Worm (Caenorhabditis elegans): ENCODE data around the gene lbp-1.
A peak's percentile ranks its signal among the peaks of the same experiment; 100 is the strongest.

lbp-1 gene

DNA sequence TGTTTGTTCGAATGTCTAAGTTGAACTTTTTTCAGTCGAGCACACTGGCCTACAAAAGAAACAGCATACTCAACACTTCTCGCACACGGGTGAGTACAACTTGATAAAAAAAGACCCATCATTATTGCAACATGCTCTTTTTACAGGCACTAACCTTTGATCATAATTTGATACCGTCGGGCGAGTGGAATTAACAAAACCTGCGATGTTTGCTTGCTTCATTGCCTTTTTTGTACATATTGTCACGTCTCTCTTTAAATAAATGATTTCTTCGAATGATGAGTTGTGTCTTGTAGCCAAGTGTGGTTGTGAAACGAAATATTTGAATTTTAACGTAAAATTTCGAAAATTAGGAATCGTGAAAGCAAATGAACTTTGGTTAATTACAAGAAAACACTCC lies 26.5 kb downstream of the lbp-1 start:
- TF ChIP-seq hpl-2 (GFP tag; optimal IDR thresholded peaks at IDR 0.05) (no peak), mab-9 (GFP tag; IDR thresholded peaks at IDR 0.05) (no peak), lin-39 (tag; optimal IDR thresholded peaks at IDR 0.05) (no peak), mdl-1 (tag; optimal IDR thresholded peaks at IDR 0.05) (peak in 1 of 2 experiments; percentile 3), elt-2 (tag; optimal IDR thresholded peaks at IDR 0.05) (peak; percentile 80), lin-35 (GFP tag; optimal IDR thresholded peaks at IDR 0.05) (peak in 1 of 2 experiments; percentile 2), nhr-20 (tag; optimal IDR thresholded peaks at IDR 0.05) (peak; percentile 33), pqm-1 (tag; optimal IDR thresholded peaks at IDR 0.05) (no peak)

DNA sequence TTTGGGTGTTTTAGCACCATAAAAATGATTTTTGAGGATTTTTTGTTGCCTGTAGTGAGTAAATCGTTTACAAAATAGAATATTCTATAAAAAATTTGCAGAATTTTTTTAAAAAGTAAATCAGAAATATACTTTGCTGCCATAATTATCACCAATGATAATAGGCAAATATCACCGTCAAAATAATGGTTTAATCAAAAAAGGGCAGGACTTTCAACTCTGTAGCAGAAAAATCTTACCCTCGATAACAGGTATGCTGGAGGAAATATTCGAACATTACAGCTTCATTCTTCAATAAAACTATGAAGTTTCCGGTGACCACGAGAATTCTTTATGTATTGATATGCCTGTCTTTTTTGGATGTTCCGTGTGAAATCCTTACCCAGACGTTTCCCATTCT lies 30.2 kb downstream of the lbp-1 start, which contains the start of gene K09C4.4:
Gene K09C4.4 (plus strand): TSS at position 301 of the 400 bp plus-strand sequence.
- TF ChIP-seq swsn-7 (tag; optimal IDR thresholded peaks at IDR 0.05) (no peak), aly-2 (tag; optimal IDR thresholded peaks at IDR 0.05) (no peak)

DNA sequence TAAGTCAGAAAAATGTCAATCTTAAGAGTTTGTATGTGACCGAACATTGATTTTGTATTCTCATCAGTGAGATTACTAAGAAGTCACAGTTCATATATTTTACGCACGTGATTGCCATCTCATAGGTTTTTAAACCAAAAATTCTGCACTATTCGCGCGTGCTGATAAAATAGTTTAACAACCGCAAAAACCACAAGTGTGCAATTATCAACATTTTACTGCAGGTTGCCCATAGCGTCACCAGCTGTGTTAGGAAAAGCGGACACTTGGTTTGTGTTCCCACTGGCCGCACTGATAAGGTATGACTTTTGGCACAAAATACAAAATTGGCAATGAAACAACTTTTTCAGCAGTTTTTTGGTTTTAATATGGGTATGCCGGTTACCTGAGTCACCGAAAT lies 31.2 kb downstream of the lbp-1 start:
- no peak for TF ChIP-seq ztf-4 (tag; optimal IDR thresholded peaks at IDR 0.05)
- peak in 1 of 2 experiments; percentile 42 for TF ChIP-seq mdl-1 (tag; optimal IDR thresholded peaks at IDR 0.05)
- peak in 1 of 2 experiments; percentile 26 for TF ChIP-seq lin-35 (GFP tag; optimal IDR thresholded peaks at IDR 0.05)
- TF ChIP-seq fkh-4 (tag; optimal IDR thresholded peaks at IDR 0.05; ENCODE audit: borderline replicate concordance), result no peak
- peak; percentile 21 for TF ChIP-seq nhr-20 (tag; optimal IDR thresholded peaks at IDR 0.05)
- TF ChIP-seq mef-2 (tag; optimal IDR thresholded peaks at IDR 0.05), result no peak
- TF ChIP-seq nhr-90 (tag; optimal IDR thresholded peaks at IDR 0.05; ENCODE audit: poor library complexity), result peak; percentile 34
- peak; percentile 95 for TF ChIP-seq elt-2 (tag; optimal IDR thresholded peaks at IDR 0.05)
- TF ChIP-seq jun-1 (tag; optimal IDR thresholded peaks at IDR 0.05), result no peak
- no peak for TF ChIP-seq nhr-85 (tag)
- no peak for TF ChIP-seq nhr-84 (tag; optimal IDR thresholded peaks at IDR 0.05)
- no peak for TF ChIP-seq aly-2 (tag; optimal IDR thresholded peaks at IDR 0.05)
- TF ChIP-seq C34B4.2 (tag; optimal IDR thresholded peaks at IDR 0.05), result no peak
- no peak for TF ChIP-seq lsy-2 (tag; optimal IDR thresholded peaks at IDR 0.05)

DNA sequence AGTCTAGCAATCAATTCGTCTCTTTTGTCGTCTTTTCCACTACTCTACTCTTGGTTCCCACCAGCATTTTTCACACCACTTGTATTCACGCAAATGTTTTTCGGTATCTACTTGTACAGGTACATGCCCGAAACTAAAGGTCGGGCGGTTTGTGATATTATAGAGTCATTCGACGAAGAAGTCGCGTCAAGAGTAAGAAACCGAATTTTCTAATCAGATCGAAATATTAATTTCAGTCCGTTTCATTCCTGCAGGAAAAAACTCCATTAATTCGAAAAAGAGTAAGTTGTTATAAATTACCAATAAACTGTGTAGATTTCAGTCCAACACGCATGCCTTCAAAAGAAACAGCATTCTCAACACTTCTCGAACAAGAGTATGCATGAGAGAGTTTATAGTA lies 33.0 kb downstream of the lbp-1 start:
- TF ChIP-seq hlh-17 (GFP tag; optimal IDR thresholded peaks at IDR 0.05; ENCODE audit: borderline replicate concordance), result no peak
- TF ChIP-seq nhr-47 (tag; optimal IDR thresholded peaks at IDR 0.05), result no peak
- no peak for TF ChIP-seq mep-1 (tag; optimal IDR thresholded peaks at IDR 0.05)
- TF ChIP-seq ama-1 (optimal IDR thresholded peaks at IDR 0.05), result no peak
- no peak for TF ChIP-seq jun-1 (tag; optimal IDR thresholded peaks at IDR 0.05)
- TF ChIP-seq egl-13 (tag; optimal IDR thresholded peaks at IDR 0.05), result no peak
- TF ChIP-seq fkh-8 (tag; optimal IDR thresholded peaks at IDR 0.05), result no peak
- no peak for TF ChIP-seq nhr-20 (tag; optimal IDR thresholded peaks at IDR 0.05)
- TF ChIP-seq mdl-1 (tag; optimal IDR thresholded peaks at IDR 0.05), result no peak
- TF ChIP-seq unc-30 (tag; optimal IDR thresholded peaks at IDR 0.05), result no peak
- no peak for TF ChIP-seq irx-1 (tag; optimal IDR thresholded peaks at IDR 0.05)
- no peak for TF ChIP-seq isw-1 (GFP tag; IDR thresholded peaks at IDR 0.05)
- no peak for TF ChIP-seq lir-3 (tag; optimal IDR thresholded peaks at IDR 0.05; ENCODE audit: poor library complexity)
- no peak for TF ChIP-seq nhr-19 (GFP tag; conservative IDR thresholded peaks at IDR 0.05)
- TF ChIP-seq ceh-90 (tag; optimal IDR thresholded peaks at IDR 0.05), result no peak
- no peak for TF ChIP-seq nhr-237 (tag; optimal IDR thresholded peaks at IDR 0.05)
- no peak for TF ChIP-seq fkh-10 (GFP tag; optimal IDR thresholded peaks at IDR 0.05)
- TF ChIP-seq ets-5 (GFP tag; IDR thresholded peaks at IDR 0.05), result no peak

DNA sequence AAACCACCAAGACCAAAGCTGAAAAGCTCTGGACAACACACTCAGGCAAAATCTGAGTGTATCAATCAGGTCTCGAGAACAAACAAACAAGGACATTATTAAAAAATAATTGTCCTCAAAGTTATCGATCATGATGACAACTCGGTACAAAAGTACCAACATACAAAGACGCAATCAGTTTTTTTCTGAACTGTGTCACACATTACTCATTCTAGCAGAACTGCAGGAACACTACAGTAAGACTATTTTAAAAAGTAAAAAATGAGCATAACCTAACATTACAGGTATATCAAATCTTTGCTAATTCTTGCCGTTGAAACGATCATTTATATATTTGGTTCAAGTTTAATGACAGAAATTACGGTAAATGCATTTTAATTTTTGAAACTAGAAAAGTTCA lies 37.2 kb downstream of the lbp-1 start, which contains the start of gene K09C4.2:
Gene K09C4.2 (plus strand): TSS at position 301 of the 400 bp plus-strand sequence.
- no peak for TF ChIP-seq isw-1 (GFP tag; IDR thresholded peaks at IDR 0.05)
- no peak for TF ChIP-seq ets-5 (GFP tag; IDR thresholded peaks at IDR 0.05)
- no peak for TF ChIP-seq nhr-47 (tag; optimal IDR thresholded peaks at IDR 0.05)
- no peak for TF ChIP-seq swsn-7 (tag; optimal IDR thresholded peaks at IDR 0.05)
- no peak for TF ChIP-seq ces-1 (GFP tag; optimal IDR thresholded peaks at IDR 0.05)
- no peak for TF ChIP-seq hlh-4 (tag; optimal IDR thresholded peaks at IDR 0.05)

All from whole organism, L1 larva.